Fruit fly (Drosophila melanogaster) Kc167 (cell line): ENCODE results near the gene CG33795.

ENCODE experiments used
- Myc ChIP-seq: fragments of >200 bp; optimal IDR thresholded peaks from 2 replicates; lab custom pipeline; 2017; ENCODE audit warnings: missing external identifiers
- Sin3A ChIP-seq: fragments of >200 bp; optimal IDR thresholded peaks from 2 replicates; lab custom pipeline; 2018; ENCODE audit warnings: missing external identifiers
- h ChIP-seq: fragments of >200 bp; optimal IDR thresholded peaks from 3 replicates; lab custom pipeline; 2018; ENCODE audit warnings: missing external identifiers
- insv ChIP-seq: fragments of >200 bp; optimal IDR thresholded peaks from 3 replicates; lab custom pipeline; 2018; ENCODE audit warnings: missing external identifiers
- psq ChIP-seq: fragments of >200 bp; optimal IDR thresholded peaks from 2 replicates; lab custom pipeline; 2017; ENCODE audit warnings: missing external identifiers
- ttk ChIP-seq: sonication (Bioruptor generic); optimal IDR thresholded peaks from 2 replicates; lab custom pipeline; 2017; ENCODE audit warnings: missing external identifiers

Gene CG33795

dm6 chr3L:16164150-16165039 is 6.8 kb downstream of the CG33795 start, which contains the start of gene CG5151:
Gene CG5151 (minus strand): TSS chr3L:16164701.
- TF ChIP-seq ttk (lab: Kevin White, UChicago) (no peak), h (no peak), psq (no peak), Sin3A (no peak), insv (lab: Kevin White, UChicago) (no peak)

- TF ChIP-seq psq: no peak
- no peak for TF ChIP-seq h
- TF ChIP-seq insv (lab: Kevin White, UChicago): no peak
- no peak for TF ChIP-seq ttk (lab: Kevin White, UChicago)
- TF ChIP-seq Sin3A: no peak
Observed at dm6 chr3L:16161847-16162556, 9.2 kb downstream of the CG33795 start.

- no peak for TF ChIP-seq psq
- TF ChIP-seq ttk (lab: Kevin White, UChicago): no peak
- no peak for TF ChIP-seq insv (lab: Kevin White, UChicago)
Observed at dm6 chr3L:16161131-16161530, 10.0 kb downstream of the CG33795 start.

dm6 chr3L:16160420-16161069 is 10.6 kb downstream of the CG33795 start:
- TF ChIP-seq insv (lab: Kevin White, UChicago) (no peak), Sin3A (no peak), ttk (lab: Kevin White, UChicago) (no peak), h (no peak), psq (no peak)

- no peak for TF ChIP-seq Sin3A
- TF ChIP-seq Myc (lab: Kevin White, UChicago): no peak
- no peak for TF ChIP-seq insv (lab: Kevin White, UChicago)
- TF ChIP-seq h: no peak
- no peak for TF ChIP-seq psq
- no peak for TF ChIP-seq ttk (lab: Kevin White, UChicago)
Observed at dm6 chr3L:16160073-16160398, 11.1 kb downstream of the CG33795 start.

dm6 chr3L:16159161-16160072 is 11.8 kb downstream of the CG33795 start:
- TF ChIP-seq psq: no peak
- TF ChIP-seq Sin3A: no peak
- TF ChIP-seq ttk (lab: Kevin White, UChicago): no peak
- no peak for TF ChIP-seq insv (lab: Kevin White, UChicago)
- no peak for TF ChIP-seq Myc (lab: Kevin White, UChicago)
- TF ChIP-seq h: no peak

- TF ChIP-seq insv (lab: Kevin White, UChicago): no peak
- TF ChIP-seq h: no peak
- TF ChIP-seq Myc (lab: Kevin White, UChicago): no peak
- no peak for TF ChIP-seq Sin3A
- no peak for TF ChIP-seq ttk (lab: Kevin White, UChicago)
- no peak for TF ChIP-seq psq
Observed at dm6 chr3L:16158322-16158721, 12.9 kb downstream of the CG33795 start.

- TF ChIP-seq Sin3A (no peak), ttk (lab: Kevin White, UChicago) (no peak), psq (no peak), h (no peak), insv (lab: Kevin White, UChicago) (no peak), Myc (lab: Kevin White, UChicago) (no peak)
Observed at dm6 chr3L:16157251-16158190, 13.7 kb downstream of the CG33795 start.

- TF ChIP-seq h (no peak), insv (lab: Kevin White, UChicago) (no peak), Myc (lab: Kevin White, UChicago) (no peak), psq (no peak), Sin3A (no peak), ttk (lab: Kevin White, UChicago) (no peak)
Observed at dm6 chr3L:16156788-16157208, 14.4 kb downstream of the CG33795 start.

dm6 chr3L:16155547-16155946 is 15.6 kb downstream of the CG33795 start:
- no peak for TF ChIP-seq insv (lab: Kevin White, UChicago)
- TF ChIP-seq psq: no peak
- TF ChIP-seq ttk (lab: Kevin White, UChicago): no peak
- TF ChIP-seq h: no peak
- no peak for TF ChIP-seq Sin3A
- no peak for TF ChIP-seq Myc (lab: Kevin White, UChicago)

- TF ChIP-seq Myc (lab: Kevin White, UChicago) (no peak), Sin3A (no peak)
Observed at dm6 chr3L:16153650-16154049, 17.5 kb downstream of the CG33795 start.
